Fruit fly (Drosophila melanogaster) whole organism, embryonic: ENCODE data around the gene kek4.
A peak's percentile ranks its signal among the peaks of the same experiment; 100 is the strongest.

Source experiments
- ATbp ChIP-seq: fragments of 200-800 bp; sonication (Bioruptor generic); optimal IDR thresholded peaks from 2 replicates; lab custom pipeline; 2017; ENCODE audit warnings: missing biosample characterization, mild to moderate bottlenecking, missing genetic modification characterization, missing genetic modification reagents
- Bgb ChIP-seq: fragments of 200-800 bp; sonication (Bioruptor generic); IDR thresholded peaks from 2 replicates; pipeline ENCODE4 v1.3.6; 2022; ENCODE audit warnings: missing biosample characterization, missing genetic modification characterization; ENCODE audit not compliant: partially characterized antibody
- CG1024 ChIP-seq: fragments of 200-800 bp; sonication (Bioruptor generic); IDR thresholded peaks from 2 replicates; pipeline ENCODE4 v1.3.6; 2022; ENCODE audit warnings: missing biosample characterization, missing genetic modification characterization
- CG10543 ChIP-seq: fragments of 200-800 bp; sonication (Bioruptor generic); optimal IDR thresholded peaks from 3 replicates; lab custom pipeline; 2017; ENCODE audit warnings: missing biosample characterization, mild to moderate bottlenecking, missing genetic modification characterization, moderate library complexity
- CG10979 ChIP-seq: fragments of 200-800 bp; sonication (Bioruptor generic); optimal IDR thresholded peaks from 2 replicates; lab custom pipeline; 2018; ENCODE audit warnings: missing biosample characterization, mild to moderate bottlenecking, missing genetic modification characterization, moderate library complexity
- CG11456 ChIP-seq: fragments of 200-800 bp; sonication (Bioruptor generic); IDR thresholded peaks from 3 replicates; pipeline ENCODE4 v1.3.6; 2022; ENCODE audit warnings: missing biosample characterization, missing genetic modification characterization
- CG13287 ChIP-seq: fragments of 200-800 bp; sonication (Bioruptor generic); IDR thresholded peaks from 2 replicates; pipeline ENCODE4 v1.3.6; 2022; ENCODE audit warnings: missing biosample characterization, missing genetic modification characterization; ENCODE audit not compliant: partially characterized antibody
- CG14860 ChIP-seq: fragments of 200-800 bp; sonication (Bioruptor generic); IDR thresholded peaks from 3 replicates; pipeline ENCODE4 v1.3.6; 2022; ENCODE audit warnings: missing biosample characterization, missing genetic modification characterization; ENCODE audit not compliant: partially characterized antibody
- CG17385 ChIP-seq: fragments of 200-800 bp; sonication (Bioruptor generic); optimal IDR thresholded peaks from 3 replicates; lab custom pipeline; 2018; ENCODE audit warnings: missing biosample characterization, mild to moderate bottlenecking, missing genetic modification characterization
- CG2712 ChIP-seq: fragments of 200-800 bp; optimal IDR thresholded peaks from 3 replicates; lab custom pipeline; 2019; ENCODE audit warnings: missing biosample characterization, mild to moderate bottlenecking, missing genetic modification characterization, moderate library complexity
- CG31441 ChIP-seq: fragments of 200-800 bp; sonication (Bioruptor generic); IDR thresholded peaks from 2 replicates; pipeline ENCODE4 v1.3.6; 2022; ENCODE audit warnings: missing biosample characterization, missing genetic modification characterization
- CG4328 ChIP-seq: fragments of 200-800 bp; sonication (Bioruptor generic); optimal IDR thresholded peaks from 3 replicates; lab custom pipeline; 2017; ENCODE audit warnings: missing biosample characterization, missing genetic modification reagents, missing genetic modification characterization
- CG4404 ChIP-seq: fragments of 200-800 bp; sonication (Bioruptor generic); IDR thresholded peaks from 2 replicates; pipeline ENCODE4 v1.3.6; 2022; ENCODE audit warnings: missing biosample characterization, missing genetic modification characterization
- CG5245 ChIP-seq: fragments of 200-800 bp; sonication (Bioruptor generic); optimal IDR thresholded peaks from 3 replicates; lab custom pipeline; 2016; ENCODE audit warnings: missing biosample characterization, missing genetic modification characterization
- CG8281 ChIP-seq: fragments of 200-800 bp; sonication (Bioruptor generic); optimal IDR thresholded peaks from 2 replicates; lab custom pipeline; 2018; ENCODE audit warnings: missing biosample characterization, mild to moderate bottlenecking, missing genetic modification characterization, moderate library complexity
- CG8290 ChIP-seq, 3 experiments: fragments of 200-800 bp; sonication (Bioruptor generic); optimal IDR thresholded peaks; 2 replicates each; lab custom pipeline; 2016 to 2019; ENCODE audit warnings: missing biosample characterization in 3 of 3, missing genetic modification characterization in 3 of 3, mild to moderate bottlenecking in 2 of 3, moderate library complexity in 1 of 3
- CG9609 ChIP-seq: fragments of 200-800 bp; sonication (Bioruptor generic); optimal IDR thresholded peaks from 3 replicates; lab custom pipeline; 2016; ENCODE audit warnings: missing biosample characterization, missing genetic modification characterization
- Camta ChIP-seq: fragments of 200-800 bp; sonication (Bioruptor generic); optimal IDR thresholded peaks from 2 replicates; lab custom pipeline; 2016; ENCODE audit warnings: missing biosample characterization, missing genetic modification characterization
- D19B ChIP-seq: fragments of 200-800 bp; sonication (Bioruptor generic); optimal IDR thresholded peaks from 2 replicates; lab custom pipeline; 2017; ENCODE audit warnings: missing biosample characterization, mild to moderate bottlenecking, missing genetic modification characterization
- Dbx ChIP-seq: fragments of 200-800 bp; sonication (Bioruptor generic); IDR thresholded peaks from 3 replicates; pipeline ENCODE4 v1.3.6; 2022; ENCODE audit warnings: missing biosample characterization, missing genetic modification characterization
- Dip3 ChIP-seq: fragments of 200-800 bp; sonication (Bioruptor generic); optimal IDR thresholded peaks from 3 replicates; lab custom pipeline; 2016; ENCODE audit warnings: missing biosample characterization, missing genetic modification characterization
- Doc2 ChIP-seq: fragments of 200-800 bp; sonication (Bioruptor generic); IDR thresholded peaks from 2 replicates; pipeline ENCODE4 v1.3.6; 2022; ENCODE audit warnings: missing biosample characterization, missing genetic modification characterization
- Hmx ChIP-seq: fragments of 200-800 bp; sonication (Bioruptor generic); optimal IDR thresholded peaks from 2 replicates; lab custom pipeline; 2016; ENCODE audit warnings: missing biosample characterization, missing genetic modification characterization
- Hr3 ChIP-seq: fragments of 200-800 bp; sonication (Bioruptor generic); optimal IDR thresholded peaks from 3 replicates; lab custom pipeline; 2016; ENCODE audit warnings: missing biosample characterization, missing genetic modification characterization
- Lpt ChIP-seq: fragments of >200 bp; optimal IDR thresholded peaks from 2 replicates; lab custom pipeline; 2018; ENCODE audit warnings: missing biosample characterization, missing genetic modification characterization
- NK7.1 ChIP-seq: fragments of 200-800 bp; sonication (Bioruptor generic); optimal IDR thresholded peaks from 3 replicates; lab custom pipeline; 2016; ENCODE audit warnings: missing biosample characterization, missing genetic modification characterization
- Neu2 ChIP-seq: fragments of 200-800 bp; sonication (Bioruptor generic); optimal IDR thresholded peaks from 3 replicates; lab custom pipeline; 2016; ENCODE audit warnings: missing biosample characterization, missing genetic modification characterization, borderline replicate concordance
- Sry-δ ChIP-seq: fragments of 200-800 bp; sonication (Bioruptor generic); optimal IDR thresholded peaks from 2 replicates; lab custom pipeline; 2016; ENCODE audit warnings: missing biosample characterization, missing genetic modification characterization
- Stat92E ChIP-seq, 3 experiments: fragments of >200 bp in 2 of 3; fragments of 200-800 bp in 1 of 3; sonication (Bioruptor generic) in 1 of 3; optimal IDR thresholded peaks; 2 replicates each; lab custom pipeline; 2017 to 2019; ENCODE audit warnings: missing biosample characterization in 3 of 3, missing genetic modification characterization in 3 of 3, mild to moderate bottlenecking in 1 of 3, moderate library complexity in 1 of 3
- Vsx1 ChIP-seq: fragments of 200-800 bp; sonication (Bioruptor generic); optimal IDR thresholded peaks from 2 replicates; lab custom pipeline; 2017; ENCODE audit warnings: missing biosample characterization, mild to moderate bottlenecking, missing genetic modification characterization, missing genetic modification reagents
- ab ChIP-seq: fragments of 200-800 bp; sonication (Bioruptor generic); optimal IDR thresholded peaks from 2 replicates; lab custom pipeline; 2016; ENCODE audit warnings: missing biosample characterization, missing genetic modification characterization
- chif ChIP-seq, 2 experiments: fragments of 200-800 bp; sonication (Bioruptor generic); optimal IDR thresholded peaks; 3 replicates each; lab custom pipeline; 2016; ENCODE audit warnings: missing biosample characterization in 2 of 2, missing genetic modification characterization in 2 of 2
- gro ChIP-seq: fragments of 200-800 bp; sonication (Bioruptor generic); optimal IDR thresholded peaks from 2 replicates; lab custom pipeline; 2016; ENCODE audit warnings: missing biosample characterization, missing genetic modification characterization
- gsb ChIP-seq: fragments of 200-800 bp; sonication (Bioruptor generic); IDR thresholded peaks from 2 replicates; pipeline ENCODE4 v1.3.6; 2022; ENCODE audit warnings: missing biosample characterization, missing genetic modification characterization
- knrl ChIP-seq: fragments of 200-800 bp; sonication (Bioruptor generic); IDR thresholded peaks from 3 replicates; pipeline ENCODE4 v1.3.6; 2022; ENCODE audit warnings: missing biosample characterization, missing genetic modification characterization; ENCODE audit not compliant: partially characterized antibody
- lab ChIP-seq: fragments of 200-800 bp; sonication (Bioruptor generic); optimal IDR thresholded peaks from 3 replicates; lab custom pipeline; 2017; ENCODE audit warnings: missing biosample characterization, missing genetic modification characterization, mild to moderate bottlenecking, moderate library complexity, missing genetic modification reagents
- lov ChIP-seq, 2 experiments: fragments of 200-800 bp in 1 of 2; fragments of >200 bp in 1 of 2; sonication (Bioruptor generic) in 1 of 2; IDR thresholded peaks in 1 of 2; optimal IDR thresholded peaks in 1 of 2; 2 replicates in 1 of 2; 3 replicates in 1 of 2; pipeline versions ENCODE4 v1.3.6 to Lab custom; 2017 to 2022; ENCODE audit warnings: missing biosample characterization in 1 of 2, missing genetic modification characterization in 1 of 2
- maf-S ChIP-seq: fragments of 200-800 bp; sonication (Bioruptor generic); optimal IDR thresholded peaks from 2 replicates; lab custom pipeline; 2016; ENCODE audit warnings: missing biosample characterization, missing genetic modification characterization
- nerfin-1 ChIP-seq: fragments of 200-800 bp; sonication (Bioruptor generic); optimal IDR thresholded peaks from 3 replicates; lab custom pipeline; 2019; ENCODE audit warnings: missing biosample characterization, mild to moderate bottlenecking, missing genetic modification characterization, moderate library complexity
- pnt ChIP-seq: fragments of 200-800 bp; sonication (Bioruptor generic); optimal IDR thresholded peaks from 3 replicates; lab custom pipeline; 2016; ENCODE audit warnings: missing biosample characterization, missing genetic modification characterization
- rib ChIP-seq: fragments of 200-800 bp; sonication (Bioruptor generic); IDR thresholded peaks from 2 replicates; pipeline ENCODE4 v1.3.6; 2022; ENCODE audit warnings: missing biosample characterization, missing genetic modification characterization
- sd ChIP-seq: fragments of 200-800 bp; sonication (Bioruptor generic); optimal IDR thresholded peaks from 3 replicates; lab custom pipeline; 2018; ENCODE audit warnings: missing biosample characterization, mild to moderate bottlenecking, missing genetic modification characterization, moderate library complexity
- slp2 ChIP-seq: fragments of 200-800 bp; sonication (Bioruptor generic); optimal IDR thresholded peaks from 2 replicates; lab custom pipeline; 2016; ENCODE audit warnings: missing biosample characterization, missing genetic modification characterization
- so ChIP-seq: fragments of 200-800 bp; sonication (Bioruptor generic); IDR thresholded peaks from 3 replicates; pipeline ENCODE4 v1.3.6; 2022; ENCODE audit warnings: missing biosample characterization, missing genetic modification characterization
- ssp ChIP-seq: fragments of 200-800 bp; sonication (Bioruptor generic); IDR thresholded peaks from 2 replicates; pipeline ENCODE4 v1.3.6; 2022; ENCODE audit warnings: missing biosample characterization, missing genetic modification characterization
- tin ChIP-seq: fragments of 200-800 bp; sonication (Bioruptor generic); optimal IDR thresholded peaks from 3 replicates; lab custom pipeline; 2016; ENCODE audit warnings: missing biosample characterization, missing genetic modification characterization
- trem ChIP-seq: fragments of 200-800 bp; optimal IDR thresholded peaks from 3 replicates; lab custom pipeline; 2019; ENCODE audit warnings: missing biosample characterization, mild to moderate bottlenecking, missing genetic modification characterization, moderate library complexity
- unpg ChIP-seq: fragments of 200-800 bp; sonication (Bioruptor generic); optimal IDR thresholded peaks from 3 replicates; lab custom pipeline; 2018; ENCODE audit warnings: missing biosample characterization, mild to moderate bottlenecking, missing genetic modification characterization, moderate library complexity
- usp ChIP-seq: fragments of >200 bp; optimal IDR thresholded peaks from 2 replicates; lab custom pipeline; 2017; ENCODE audit warnings: missing biosample characterization, missing genetic modification characterization
- zen2 ChIP-seq: fragments of 200-800 bp; sonication (Bioruptor generic); IDR thresholded peaks from 3 replicates; pipeline ENCODE4 v1.3.6; 2022; ENCODE audit warnings: missing biosample characterization, missing genetic modification characterization; ENCODE audit not compliant: partially characterized antibody

Gene kek4

dm6 chr2L:13190534-13190933 lies 24.6 kb downstream of the kek4 start (continued):
- TF ChIP-seq ssp (GFP tag; lab: Robert Waterston, UW) (no peak), tin (no peak), Dbx (0 out of 3 replicates have a peak, but pooled peaks have one; percentile 37), Bgb (GFP tag; lab: Robert Waterston, UW) (no peak), Doc2 (GFP tag; lab: Robert Waterston, UW) (no peak), CG8290 (GFP tag; optimal IDR thresholded peaks at IDR 0.05; lab: Kevin White, UChicago) (no peak), CG8290 (tag; optimal IDR thresholded peaks at IDR 0.05; lab: Kevin White, UChicago) (no peak), D19B (GFP tag; lab: Kevin White, UChicago) (no peak), CG14860 (GFP tag; lab: Robert Waterston, UW) (no peak), Neu2 (GFP tag; lab: Kevin White, UChicago) (no peak), ab (no peak), CG31441 (GFP tag; lab: Robert Waterston, UW) (no peak), CG4328 (no peak), Hr3 (GFP tag; lab: Kevin White, UChicago) (no peak), CG4404 (GFP tag; lab: Robert Waterston, UW) (no peak), lov (optimal IDR thresholded peaks at IDR 0.05; lab: Kevin White, UChicago) (no peak), lov (GFP tag; IDR thresholded peaks at IDR 0.05; lab: Robert Waterston, UW) (no peak), maf-S (no peak), CG1024 (GFP tag; lab: Robert Waterston, UW) (no peak), Hmx (GFP tag; lab: Kevin White, UChicago) (no peak), Dip3 (GFP tag; lab: Kevin White, UChicago) (no peak), CG11456 (GFP tag; lab: Robert Waterston, UW) (no peak), lab (peak; percentile 90), CG10543 (peak; percentile 59), Stat92E (GFP tag; optimal IDR thresholded peaks at IDR 0.05; lab: Kevin White, UChicago) (no peak), chif (GFP tag; optimal IDR thresholded peaks at IDR 0.05; lab: Kevin White, UChicago) (no peak), usp (GFP tag; lab: Kevin White, UChicago) (no peak), Camta (GFP tag; lab: Kevin White, UChicago) (no peak), gro (GFP tag; lab: Kevin White, UChicago) (no peak), pnt (GFP tag; lab: Kevin White, UChicago) (no peak), ATbp (no peak), NK7.1 (GFP tag; lab: Kevin White, UChicago) (no peak), CG5245 (no peak), Vsx1 (no peak), sd (tag; lab: Kevin White, UChicago) (no peak), zen2 (GFP tag; lab: Robert Waterston, UW) (no peak), CG10979 (tag; lab: Kevin White, UChicago) (no peak), nerfin-1 (tag; lab: Kevin White, UChicago) (no peak), unpg (GFP tag; lab: Kevin White, UChicago) (no peak), Lpt (no peak), CG13287 (GFP tag; lab: Robert Waterston, UW) (no peak), CG9609 (GFP tag; lab: Kevin White, UChicago) (no peak), trem (tag; lab: Kevin White, UChicago) (no peak), slp2 (GFP tag; lab: Kevin White, UChicago) (no peak), rib (peak; percentile 76; the same call in 1 of the 2 replicates), CG2712 (no peak), so (GFP tag; lab: Robert Waterston, UW) (0 out of 3 replicates have a peak, but pooled peaks have one; percentile 10), gsb (no peak), CG8281 (tag; lab: Kevin White, UChicago) (no peak), Sry-δ (GFP tag; lab: Kevin White, UChicago) (no peak), CG17385 (GFP tag; lab: Kevin White, UChicago) (no peak), knrl (GFP tag; lab: Robert Waterston, UW) (no peak)
